Fruit fly (Drosophila melanogaster): ENCODE data around the gene Trpgamma.

Trpgamma gene

dm6 chr2L:16719643-16720515 lies 43.4 kb upstream of the Trpgamma start, which contains the start of gene Cyt-c-p (continued):
- peak; percentile 11 for TF ChIP-seq Eip75B (GFP tag; optimal IDR thresholded peaks at IDR 0.05)
- peak; percentile 17 for TF ChIP-seq Sox14 (GFP tag; optimal IDR thresholded peaks at IDR 0.05)
- TF ChIP-seq CG31627 (GFP tag; optimal IDR thresholded peaks at IDR 0.05) = no peak
- no peak for TF ChIP-seq CG6792 (GFP tag; optimal IDR thresholded peaks at IDR 0.05)
- peak; percentile 84 for TF ChIP-seq Eip78C (GFP tag)
- TF ChIP-seq ss (GFP tag; optimal IDR thresholded peaks at IDR 0.05) = no peak
- no peak for TF ChIP-seq OdsH (GFP tag; optimal IDR thresholded peaks at IDR 0.05)
- no peak for TF ChIP-seq Gug (GFP tag; IDR thresholded peaks at IDR 0.05)
- no peak for TF ChIP-seq CG32006 (GFP tag; optimal IDR thresholded peaks at IDR 0.05)
- no peak for TF ChIP-seq CG6808 (GFP tag; optimal IDR thresholded peaks at IDR 0.05)
- TF ChIP-seq CG3032 (tag; optimal IDR thresholded peaks at IDR 0.05) = no peak
- no peak for TF ChIP-seq Hr4 (GFP tag; optimal IDR thresholded peaks at IDR 0.05)

- TF ChIP-seq Eip93F (GFP tag; optimal IDR thresholded peaks at IDR 0.05) = no peak
- TF ChIP-seq Gug (GFP tag; IDR thresholded peaks at IDR 0.05) = 0 out of 2 replicates have a peak, but pooled peaks have one; percentile 14
- TF ChIP-seq CG8119 (GFP tag; IDR thresholded peaks at IDR 0.05) = peak; percentile 43; the same call in 2 of the 3 replicates
- no peak for TF ChIP-seq Sox102F (GFP tag; optimal IDR thresholded peaks at IDR 0.05)
- TF ChIP-seq eg (GFP tag; IDR thresholded peaks at IDR 0.05) = peak; percentile 45; the same call in 2 of the 3 replicates
- no peak for TF ChIP-seq Ets96B (tag; optimal IDR thresholded peaks at IDR 0.05)
- TF ChIP-seq CG3919 (GFP tag; optimal IDR thresholded peaks at IDR 0.05) = no peak
- TF ChIP-seq fd85E (GFP tag; optimal IDR thresholded peaks at IDR 0.05) = no peak
- TF ChIP-seq CG6163 (GFP tag; IDR thresholded peaks at IDR 0.05) = 0 out of 3 replicates have a peak, but pooled peaks have one; percentile 8
- no peak for TF ChIP-seq Sox15 (GFP tag; optimal IDR thresholded peaks at IDR 0.05)
- TF ChIP-seq CG31627 (GFP tag; optimal IDR thresholded peaks at IDR 0.05) = no peak
- TF ChIP-seq CG15336 (GFP tag; IDR thresholded peaks at IDR 0.05) = peak; percentile 54; the same call in 1 of the 2 replicates
- peak; percentile 47 for TF ChIP-seq CG6276 (GFP tag; optimal IDR thresholded peaks at IDR 0.05)
- no peak for TF ChIP-seq dsx (GFP tag; optimal IDR thresholded peaks at IDR 0.05; ENCODE audit: poor library complexity, severe bottlenecking)
- TF ChIP-seq CG32006 (GFP tag; optimal IDR thresholded peaks at IDR 0.05) = peak; percentile 23
- TF ChIP-seq Eip78C (GFP tag) = peak; percentile 26
Observed at dm6 chr2L:16718446-16719173, 42.1 kb upstream of the Trpgamma start.

- TF ChIP-seq CG3032 (tag; optimal IDR thresholded peaks at IDR 0.05) = no peak
- peak; percentile 67 for TF ChIP-seq eg (GFP tag; IDR thresholded peaks at IDR 0.05)
Observed at dm6 chr2L:16716771-16717170, 40.3 kb upstream of the Trpgamma start.

dm6 chr2L:16715841-16716701 lies 39.6 kb upstream of the Trpgamma start, which contains the start of the genes Cyt-c-d and CG31808:
Gene Cyt-c-d (plus strand): TSS chr2L:16715891.
Gene CG31808 (minus strand): TSS chr2L:16716195.
- TF ChIP-seq Sox15 (GFP tag; optimal IDR thresholded peaks at IDR 0.05) (peak; percentile 89), CG11294 (GFP tag; IDR thresholded peaks at IDR 0.05) (peak; percentile 97), Met (GFP tag; optimal IDR thresholded peaks at IDR 0.05) (peak; percentile 98), CG34406 (GFP tag; optimal IDR thresholded peaks at IDR 0.05) (peak; percentile 96), esn (GFP tag; optimal IDR thresholded peaks at IDR 0.05) (peak; percentile 98), CG11902 (GFP tag; optimal IDR thresholded peaks at IDR 0.05) (peak; percentile 90), dac (GFP tag; optimal IDR thresholded peaks at IDR 0.05) (peak; percentile 99), CG6163 (GFP tag; IDR thresholded peaks at IDR 0.05) (peak; percentile 99), fkh (GFP tag; optimal IDR thresholded peaks at IDR 0.05) (peak; percentile 61), fd59A (GFP tag; optimal IDR thresholded peaks at IDR 0.05) (peak; percentile 90), eg (GFP tag; IDR thresholded peaks at IDR 0.05) (peak; percentile 99), acj6 (GFP tag; optimal IDR thresholded peaks at IDR 0.05) (peak; percentile 98), CG6276 (GFP tag; optimal IDR thresholded peaks at IDR 0.05) (peak; percentile 99), Eip78C (GFP tag) (peak; percentile 100), fd85E (GFP tag; optimal IDR thresholded peaks at IDR 0.05) (peak; percentile 93), net (GFP tag; optimal IDR thresholded peaks at IDR 0.05) (peak; percentile 98), topi (GFP tag; optimal IDR thresholded peaks at IDR 0.05) (peak; percentile 97), CG8632 (GFP tag; optimal IDR thresholded peaks at IDR 0.05) (peak; percentile 95), Eip75B (GFP tag; optimal IDR thresholded peaks at IDR 0.05) (peak; percentile 96), CG10669 (GFP tag; optimal IDR thresholded peaks at IDR 0.05) (peak; percentile 94), svp (GFP tag) (peak; percentile 98), CG32006 (GFP tag; optimal IDR thresholded peaks at IDR 0.05) (peak; percentile 99), Ets96B (tag; optimal IDR thresholded peaks at IDR 0.05) (peak; percentile 94), Ets21C (GFP tag; optimal IDR thresholded peaks at IDR 0.05) (peak; percentile 93)

Data from whole organism, prepupa.